Fruit fly (Drosophila melanogaster) whole organism: ENCODE results near the gene senju.

Experiments
- CG8478 ChIP-seq: fragments of >200 bp; optimal IDR thresholded peaks from 2 replicates; lab custom pipeline; 2018; ENCODE audit warnings: inconsistent platforms
- EcR ChIP-seq, 2 experiments: fragments of >200 bp; optimal IDR thresholded peaks; 2 replicates each; lab custom pipeline; 2017; ENCODE audit warnings: missing biosample characterization in 2 of 2, missing genetic modification characterization in 2 of 2, missing genetic modification reagents in 2 of 2
- usp ChIP-seq: fragments of >200 bp; optimal IDR thresholded peaks from 2 replicates; lab custom pipeline; 2017; ENCODE audit warnings: missing biosample characterization, missing genetic modification characterization, mixed read lengths

DNA sequence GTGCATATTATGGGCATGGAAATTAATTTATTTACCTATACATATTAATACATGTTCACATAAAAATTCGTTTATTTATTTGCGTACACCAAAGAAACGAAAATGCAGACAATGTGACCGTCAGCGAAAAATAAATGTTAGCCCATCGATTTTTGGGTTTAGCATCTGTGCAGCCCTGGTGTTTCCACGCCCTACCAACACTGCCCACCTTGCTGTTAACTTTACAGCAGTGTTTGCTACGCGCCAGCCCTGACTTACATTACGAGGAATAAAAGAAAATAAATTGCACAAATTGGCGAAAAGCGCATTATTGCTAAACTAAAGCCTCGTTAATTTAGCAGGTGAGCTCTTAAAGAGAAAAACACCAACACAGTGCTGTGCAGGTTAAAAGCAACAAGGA, 9.6 kb upstream of the senju start, which contains the start of the genes CG33995, CG44000 and CG44001:
- TF ChIP-seq CG8478 (lab: Kevin White, UChicago): no peak
- no peak for TF ChIP-seq usp (GFP tag; lab: Kevin White, UChicago)
- no peak for TF ChIP-seq EcR (GFP tag; optimal IDR thresholded peaks at IDR 0.05; lab: Kevin White, UChicago)
